Worm (Caenorhabditis elegans): ENCODE data around the gene srbc-10.
"Not testable (repeated sequence)": the region's sequence is repeated elsewhere in the genome, so short reads cannot be mapped to it uniquely, and the experiment has no call there.

srbc-10 gene

ce11 chrV:7451421-7451820 lies 41.4 kb downstream of the srbc-10 start, which contains the start of gene try-11:
Gene try-11 (plus strand): TSS chrV:7451721.
- no peak for TF ChIP-seq daf-19 (GFP tag; conservative IDR thresholded peaks at IDR 0.05)
- TF ChIP-seq egl-27 (tag; optimal IDR thresholded peaks at IDR 0.05), result no peak
- TF ChIP-seq ceh-62 (tag; optimal IDR thresholded peaks at IDR 0.05), result no peak
- TF ChIP-seq duxl-1 (tag; optimal IDR thresholded peaks at IDR 0.05; ENCODE audit: poor library complexity), result no peak
- no peak for TF ChIP-seq tra-1 (GFP tag; IDR thresholded peaks at IDR 0.05)
- no peak for TF ChIP-seq mxl-2 (GFP tag; conservative IDR thresholded peaks at IDR 0.05)
- no peak for TF ChIP-seq madf-9 (GFP tag; conservative IDR thresholded peaks at IDR 0.05)
- no peak for TF ChIP-seq F37D6.2 (tag; optimal IDR thresholded peaks at IDR 0.05)
- TF ChIP-seq hlh-30 (tag; optimal IDR thresholded peaks at IDR 0.05; ENCODE audit: insufficient read depth), result no peak
- TF ChIP-seq Y105C5A.15 (GFP tag; IDR thresholded peaks at IDR 0.05), result no peak
- TF ChIP-seq gei-8 (GFP tag; optimal IDR thresholded peaks at IDR 0.05), result no peak
- TF ChIP-seq unc-62 (GFP tag; optimal IDR thresholded peaks at IDR 0.05 in 1 of 2), result no peak
- no peak for TF ChIP-seq unc-62 (tag; optimal IDR thresholded peaks at IDR 0.05)
- TF ChIP-seq daf-16 (GFP tag; optimal IDR thresholded peaks at IDR 0.05), result no peak
- no peak for TF ChIP-seq daf-16 (tag; optimal IDR thresholded peaks at IDR 0.05)
- no peak for TF ChIP-seq lim-7 (GFP tag; IDR thresholded peaks at IDR 0.05)
- TF ChIP-seq spr-3 (GFP tag; optimal IDR thresholded peaks at IDR 0.05), result no peak

- peak in 1 of 2 experiments; percentile 50 for TF ChIP-seq unc-62 (GFP tag; optimal IDR thresholded peaks at IDR 0.05 in 1 of 2)
- TF ChIP-seq unc-62 (tag; optimal IDR thresholded peaks at IDR 0.05), result no peak
- TF ChIP-seq ZK337.2 (GFP tag; IDR thresholded peaks at IDR 0.05), result no peak
- peak; percentile 70 for TF ChIP-seq aha-1 (tag)
- TF ChIP-seq vab-7 (GFP tag; IDR thresholded peaks at IDR 0.05), result no peak
- TF ChIP-seq ztf-11 (tag; optimal IDR thresholded peaks at IDR 0.05), result no peak
- no peak for TF ChIP-seq nhr-28 (tag; optimal IDR thresholded peaks at IDR 0.05)
- no peak for TF ChIP-seq egl-43 (GFP tag; IDR thresholded peaks at IDR 0.05)
Measured at ce11 chrV:7449303-7449827, 43.5 kb downstream of the srbc-10 start, which contains the start of gene try-12. Gene try-12 (plus strand): TSS chrV:7449353.

DNA sequence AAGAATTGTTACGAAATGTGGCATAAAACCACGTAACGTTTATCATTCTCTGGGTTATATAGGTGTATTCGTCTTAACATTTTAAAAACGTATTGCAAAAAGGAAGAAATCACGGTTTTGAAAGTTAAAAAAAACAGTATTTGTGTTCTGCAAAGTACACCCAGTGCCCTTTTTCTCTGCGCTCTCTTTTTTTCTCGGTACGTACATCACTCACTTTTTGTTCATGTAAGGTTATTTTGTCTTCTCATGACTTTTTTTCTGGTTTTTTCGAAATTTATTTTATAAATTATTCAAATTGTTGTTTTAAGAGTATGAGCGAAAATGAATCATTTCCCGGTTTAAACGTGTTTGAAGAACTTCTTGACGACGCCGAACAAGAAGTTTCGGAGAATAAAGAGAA lies 45.9 kb downstream of the srbc-10 start, which contains the start of gene F25E5.5:
Gene F25E5.5 (plus strand): TSS at position 301 of the 400 bp plus-strand sequence.
- no peak for TF ChIP-seq mxl-3 (GFP tag; optimal IDR thresholded peaks at IDR 0.05)
- peak; percentile 44 for TF ChIP-seq nhr-28 (tag; optimal IDR thresholded peaks at IDR 0.05)
- TF ChIP-seq dmd-6 (GFP tag; IDR thresholded peaks at IDR 0.05), result no peak
- TF ChIP-seq duxl-1 (tag; optimal IDR thresholded peaks at IDR 0.05; ENCODE audit: poor library complexity), result no peak
- TF ChIP-seq nhr-102 (tag; optimal IDR thresholded peaks at IDR 0.05), result no peak
- no peak for TF ChIP-seq saeg-2 (GFP tag; IDR thresholded peaks at IDR 0.05)
- no peak for TF ChIP-seq ceh-28 (tag; optimal IDR thresholded peaks at IDR 0.05)
- peak; percentile 14 for TF ChIP-seq hlh-30 (tag; optimal IDR thresholded peaks at IDR 0.05; ENCODE audit: insufficient read depth)
- no peak for TF ChIP-seq zip-2 (tag; optimal IDR thresholded peaks at IDR 0.05)
- TF ChIP-seq ces-1 (GFP tag; optimal IDR thresholded peaks at IDR 0.05), result no peak
- no peak for TF ChIP-seq mes-2 (tag; optimal IDR thresholded peaks at IDR 0.05; ENCODE audit: poor library complexity, severe bottlenecking)
- no peak for TF ChIP-seq arid-1 (GFP tag; conservative IDR thresholded peaks at IDR 0.05)

DNA sequence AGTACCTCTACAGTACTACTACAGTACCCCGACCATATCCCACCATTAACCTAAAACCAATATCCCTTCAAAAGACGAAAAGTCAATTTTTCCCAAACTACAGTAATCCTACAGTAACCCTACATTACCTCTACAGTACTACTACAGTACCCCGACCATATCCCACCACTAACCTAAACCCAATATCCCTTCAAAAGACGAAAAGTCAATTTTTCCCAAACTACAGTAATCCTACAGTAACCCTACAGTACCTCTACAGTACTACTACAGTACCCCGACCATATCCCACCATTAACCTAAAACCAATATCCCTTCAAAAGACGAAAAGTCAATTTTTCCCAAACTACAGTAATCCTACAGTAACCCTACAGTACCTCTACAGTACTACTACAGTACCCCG lies 48.5 kb downstream of the srbc-10 start, which contains the start of gene nhr-141:
Gene nhr-141 (plus strand): TSS at position 331 of the 400 bp plus-strand sequence.
- TF ChIP-seq unc-62 (GFP tag; optimal IDR thresholded peaks at IDR 0.05 in 1 of 2); unc-62 (tag; optimal IDR thresholded peaks at IDR 0.05); daf-12 (tag; optimal IDR thresholded peaks at IDR 0.05); ZK337.2 (GFP tag; IDR thresholded peaks at IDR 0.05): not testable (repeated sequence)

- TF ChIP-seq zip-11 (GFP tag; IDR thresholded peaks at IDR 0.05) (peak; percentile 62; the same call in 1 of the 2 replicates), tag-97 (GFP tag; IDR thresholded peaks at IDR 0.05) (0 out of 2 replicates have a peak, but pooled peaks have one; percentile 36), madf-5 (GFP tag; IDR thresholded peaks at IDR 0.05) (0 out of 4 replicates have a peak, but pooled peaks of 1 of the 2 experiments have one; percentile 17), arid-1 (GFP tag; conservative IDR thresholded peaks at IDR 0.05) (0 out of 2 replicates have a peak, but pooled peaks have one; percentile 41), vab-7 (GFP tag; IDR thresholded peaks at IDR 0.05) (0 out of 2 replicates have a peak, but pooled peaks have one; percentile 25)
Measured at ce11 chrV:7443480-7443879, 49.3 kb downstream of the srbc-10 start.
